Fruit fly (Drosophila melanogaster) whole organism, embryonic: ENCODE results near the gene CG10804.

Experiments
- ATbp ChIP-seq: fragments of 200-800 bp; sonication (Bioruptor generic); optimal IDR thresholded peaks from 2 replicates; lab custom pipeline; 2017; ENCODE audit warnings: missing biosample characterization, mild to moderate bottlenecking, missing genetic modification characterization, missing genetic modification reagents
- Atf3 ChIP-seq: fragments of 200-800 bp; sonication (Bioruptor generic); optimal IDR thresholded peaks from 3 replicates; lab custom pipeline; 2016; ENCODE audit warnings: missing biosample characterization, missing genetic modification characterization
- Awh ChIP-seq: fragments of 200-800 bp; sonication (Bioruptor generic); IDR thresholded peaks from 2 replicates; pipeline ENCODE4, ENCODE4 v1.3.6; 2022; ENCODE audit warnings: missing biosample characterization, missing genetic modification characterization
- CG11560 ChIP-seq: fragments of 200-800 bp; sonication (Bioruptor generic); IDR thresholded peaks from 3 replicates; pipeline ENCODE4 v1.3.6; 2022; ENCODE audit warnings: missing biosample characterization, missing genetic modification characterization
- CG3407 ChIP-seq: fragments of 200-800 bp; sonication (Bioruptor generic); optimal IDR thresholded peaks from 2 replicates; lab custom pipeline; 2018; ENCODE audit warnings: missing biosample characterization, mild to moderate bottlenecking, missing genetic modification characterization
- CG3847 ChIP-seq: fragments of 200-800 bp; sonication (Bioruptor generic); IDR thresholded peaks from 2 replicates; pipeline ENCODE4 v1.3.6; 2022; ENCODE audit warnings: missing biosample characterization, missing genetic modification characterization
- CG6254 ChIP-seq: fragments of 200-800 bp; sonication (Bioruptor generic); optimal IDR thresholded peaks from 3 replicates; lab custom pipeline; 2017; ENCODE audit warnings: mild to moderate bottlenecking, missing biosample characterization, missing genetic modification reagents, missing genetic modification characterization
- Dfd ChIP-seq, 2 experiments: fragments of >200 bp; optimal IDR thresholded peaks; 2 replicates each; lab custom pipeline; 2017; ENCODE audit warnings: missing biosample characterization in 2 of 2, missing genetic modification characterization in 2 of 2
- NC2β ChIP-seq: fragments of 200-800 bp; sonication (Bioruptor generic); optimal IDR thresholded peaks from 2 replicates; lab custom pipeline; 2016; ENCODE audit warnings: missing biosample characterization, missing genetic modification characterization
- Nf-YB ChIP-seq: fragments of 200-800 bp; sonication (Bioruptor generic); optimal IDR thresholded peaks from 3 replicates; lab custom pipeline; 2019; ENCODE audit warnings: missing biosample characterization, mild to moderate bottlenecking, missing genetic modification characterization, moderate library complexity
- Oaz ChIP-seq: fragments of 200-800 bp; sonication (Bioruptor generic); IDR thresholded peaks from 2 replicates; pipeline ENCODE4 v1.3.6; 2022; ENCODE audit warnings: missing biosample characterization, missing genetic modification characterization
- jing ChIP-seq: fragments of 200-800 bp; sonication (Bioruptor generic); optimal IDR thresholded peaks from 2 replicates; lab custom pipeline; 2018; ENCODE audit warnings: missing biosample characterization, mild to moderate bottlenecking, missing genetic modification characterization

- TF ChIP-seq CG3407, result no peak
- TF ChIP-seq CG11560, result no peak
- no peak for TF ChIP-seq CG3847 (GFP tag; lab: Robert Waterston, UW)
- TF ChIP-seq ATbp, result no peak
- no peak for TF ChIP-seq Oaz (GFP tag; lab: Robert Waterston, UW)
- TF ChIP-seq Nf-YB (GFP tag; lab: Kevin White, UChicago), result no peak
- TF ChIP-seq CG6254 (GFP tag; lab: Kevin White, UChicago), result no peak
- no peak for TF ChIP-seq Dfd (GFP tag; optimal IDR thresholded peaks at IDR 0.05; lab: Kevin White, UChicago)
- no peak for TF ChIP-seq jing (GFP tag; lab: Kevin White, UChicago)
- TF ChIP-seq Awh (GFP tag; lab: Robert Waterston, UW), result no peak
- TF ChIP-seq NC2β (GFP tag; lab: Kevin White, UChicago), result no peak
- TF ChIP-seq Atf3, result no peak
These were observed 30.2 kb downstream of the CG10804 start for dm6 chrX:3451916-3452315.
